Worm (Caenorhabditis elegans) whole organism, L4/young adult: ENCODE measurements around the gene K09E4.3.

ENCODE experiments used
- W03F9.2 ChIP-seq: fragments of 150-350 bp; optimal IDR thresholded peaks from 2 replicates; lab custom pipeline; 2014; ENCODE audit warnings: missing biosample characterization, missing genetic modification characterization
- dao-5 ChIP-seq: sonication (generic microtip); optimal IDR thresholded peaks from 2 replicates; lab custom pipeline; 2016; ENCODE audit warnings: missing genotype, missing genetic modification characterization, moderate library complexity, missing compliant biosample characterization
- him-1 ChIP-seq: sonication (generic microtip); optimal IDR thresholded peaks from 2 replicates; lab custom pipeline; 2016; ENCODE audit warnings: missing genotype, missing genetic modification reagents, missing genetic modification characterization, missing compliant biosample characterization

DNA sequence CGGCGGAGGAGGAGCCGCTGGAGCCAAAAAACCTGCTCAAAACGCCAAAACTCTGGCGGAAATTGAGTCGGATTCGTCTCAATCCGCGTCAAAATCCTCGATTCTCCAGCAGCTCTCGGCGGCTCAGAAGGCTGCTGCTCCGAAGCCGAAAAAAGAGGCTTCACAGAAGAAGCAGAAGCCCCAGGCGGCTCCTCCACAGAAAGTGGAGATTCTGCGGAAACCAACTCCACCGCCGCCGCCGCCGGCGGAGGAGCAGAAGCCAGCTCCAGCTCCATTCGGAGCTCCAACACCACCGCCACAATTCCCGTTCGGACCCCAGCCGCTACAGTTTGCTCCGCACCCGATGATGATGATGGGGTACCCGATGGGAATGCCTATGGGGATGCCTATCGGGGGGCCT, 39.8 kb downstream of the K09E4.3 start:
- TF ChIP-seq him-1 (tag; lab: Kevin White, UChicago) (no peak), dao-5 (no peak), W03F9.2 (no peak)
